Fruit fly (Drosophila melanogaster) S2 (cell line): ENCODE results near the gene RunxB.

Experiments
- CG8478 ChIP-seq: fragments of >200 bp; optimal IDR thresholded peaks from 2 replicates; lab custom pipeline; 2018
- CTCF ChIP-seq, 2 experiments: fragments of >200 bp; optimal IDR thresholded peaks; 2 replicates each; lab custom pipeline; 2018

DNA sequence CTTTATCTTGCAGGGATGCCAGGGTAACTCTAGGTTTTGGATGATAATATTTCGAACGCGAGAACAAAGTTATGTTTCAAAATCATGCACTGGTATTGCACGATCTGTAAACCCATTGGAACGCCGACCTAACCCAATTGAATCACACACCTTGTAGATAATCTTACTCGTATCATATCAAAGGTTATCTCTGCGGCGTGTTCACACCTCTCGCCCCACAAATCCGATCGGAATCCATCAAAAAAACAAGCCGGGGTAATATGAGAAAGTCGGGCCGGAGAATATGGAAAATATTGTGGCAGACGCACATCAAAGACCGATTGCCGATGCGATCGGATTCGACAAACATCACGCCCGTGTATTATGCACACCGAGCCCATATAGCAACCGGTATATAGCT, 43.2 kb upstream of the RunxB start:
- no peak for TF ChIP-seq CG8478
- no peak for TF ChIP-seq CTCF (optimal IDR thresholded peaks at IDR 0.05; lab: Kevin White, UChicago)
